Worm (Caenorhabditis elegans) whole organism, young adult: Measurements from ENCODE around the gene wrm-1.
A peak's percentile ranks its signal among the peaks of the same experiment; 100 is the strongest.

Source experiments
- B0261.1 ChIP-seq: sonication (generic microtip); optimal IDR thresholded peaks from 2 replicates; lab custom pipeline; 2016; ENCODE audit warnings: mild to moderate bottlenecking, missing genetic modification characterization, moderate library complexity, missing compliant biosample characterization
- B0336.3 ChIP-seq: fragments of 200-800 bp; sonication (Bioruptor generic); IDR thresholded peaks from 2 replicates; pipeline ENCODE4 v1.3.6; 2022; ENCODE audit warnings: missing genetic modification characterization, missing compliant biosample characterization
- D2030.7 ChIP-seq: fragments of 200-800 bp; sonication (Bioruptor generic); IDR thresholded peaks from 2 replicates; pipeline ENCODE4 v1.3.6; 2022; ENCODE audit warnings: missing genetic modification reagents, missing genetic modification characterization, missing compliant biosample characterization
- F10E7.11 ChIP-seq: sonication (generic microtip); optimal IDR thresholded peaks from 2 replicates; lab custom pipeline; 2017; ENCODE audit warnings: mild to moderate bottlenecking, missing genetic modification characterization, moderate library complexity, missing compliant biosample characterization
- F22D6.2 ChIP-seq: sonication (generic microtip); optimal IDR thresholded peaks from 2 replicates; lab custom pipeline; 2016; ENCODE audit warnings: mild to moderate bottlenecking, missing genetic modification characterization, missing compliant biosample characterization
- F33H1.4 ChIP-seq: fragments of 200-800 bp; sonication (Bioruptor generic); IDR thresholded peaks from 2 replicates; pipeline ENCODE4 v1.3.6; 2022; ENCODE audit warnings: missing genetic modification reagents, missing genetic modification characterization, missing compliant biosample characterization
- F55B11.4 ChIP-seq: sonication (generic microtip); optimal IDR thresholded peaks from 2 replicates; lab custom pipeline; 2016; ENCODE audit warnings: missing compliant biosample characterization, missing genetic modification characterization, borderline replicate concordance; ENCODE audit not compliant: insufficient read depth
- F57C9.4 ChIP-seq: sonication (generic microtip); optimal IDR thresholded peaks from 2 replicates; lab custom pipeline; 2017; ENCODE audit warnings: mild to moderate bottlenecking, missing genetic modification characterization, missing compliant biosample characterization
- T26A5.8 ChIP-seq: sonication (generic microtip); optimal IDR thresholded peaks from 2 replicates; lab custom pipeline; 2016; ENCODE audit warnings: missing genetic modification characterization, missing compliant biosample characterization
- Y53G8AR.9 ChIP-seq: fragments of 200-800 bp; sonication (Bioruptor generic); conservative IDR thresholded peaks from 2 replicates; pipeline ENCODE4 v1.3.6; 2022; ENCODE audit warnings: missing genetic modification reagents, missing genetic modification characterization, missing compliant biosample characterization
- ZK185.1 ChIP-seq: sonication (generic microtip); optimal IDR thresholded peaks from 2 replicates; lab custom pipeline; 2016; ENCODE audit warnings: mild to moderate bottlenecking, missing genetic modification characterization, missing compliant biosample characterization; ENCODE audit not compliant: poor library complexity, severe bottlenecking
- attf-3 ChIP-seq: fragments of 200-800 bp; sonication (Bioruptor generic); conservative IDR thresholded peaks from 2 replicates; pipeline ENCODE4 v1.3.6; 2022; ENCODE audit warnings: missing genetic modification reagents, missing genetic modification characterization, missing compliant biosample characterization
- attf-5 ChIP-seq: fragments of 200-800 bp; sonication (Bioruptor generic); optimal IDR thresholded peaks from 2 replicates; lab custom pipeline; 2018; ENCODE audit warnings: mild to moderate bottlenecking, missing genetic modification characterization, missing compliant biosample characterization
- attf-6 ChIP-seq: fragments of 200-800 bp; sonication (Bioruptor generic); IDR thresholded peaks from 2 replicates; pipeline ENCODE4 v1.3.6; 2022; ENCODE audit warnings: missing genetic modification reagents, missing genetic modification characterization, missing compliant biosample characterization
- bed-2 ChIP-seq: fragments of 200-800 bp; sonication (Bioruptor generic); IDR thresholded peaks from 2 replicates; pipeline ENCODE4 v1.3.6; 2022; ENCODE audit warnings: missing genetic modification reagents, missing genetic modification characterization, missing compliant biosample characterization
- ccch-3 ChIP-seq: fragments of 200-800 bp; sonication (Bioruptor generic); optimal IDR thresholded peaks from 2 replicates; lab custom pipeline; 2018; ENCODE audit warnings: mild to moderate bottlenecking, missing genetic modification characterization, missing compliant biosample characterization
- cebp-1 ChIP-seq, 2 experiments: fragments of 200-800 bp in 1 of 2; sonication (Bioruptor generic) in 1 of 2; sonication (generic microtip) in 1 of 2; IDR thresholded peaks in 1 of 2; optimal IDR thresholded peaks in 1 of 2; 2 replicates each; pipeline versions ENCODE4 v1.3.6 to Lab custom; 2017 to 2022; ENCODE audit warnings: missing compliant biosample characterization in 2 of 2, missing genetic modification characterization in 2 of 2, mild to moderate bottlenecking in 1 of 2, missing genetic modification reagents in 1 of 2, moderate library complexity in 1 of 2
- ceh-27 ChIP-seq: fragments of 200-800 bp; sonication (Bioruptor generic); optimal IDR thresholded peaks from 2 replicates; lab custom pipeline; 2018; ENCODE audit warnings: mild to moderate bottlenecking, missing genetic modification characterization, moderate library complexity, missing compliant biosample characterization
- ceh-58 ChIP-seq: fragments of 200-800 bp; sonication (Bioruptor generic); IDR thresholded peaks from 2 replicates; pipeline ENCODE4 v1.3.6; 2022; ENCODE audit warnings: missing genetic modification characterization, missing compliant biosample characterization
- chd-7 ChIP-seq: sonication (generic microtip); optimal IDR thresholded peaks from 2 replicates; lab custom pipeline; 2016; ENCODE audit warnings: mild to moderate bottlenecking, missing genetic modification characterization, moderate library complexity, missing compliant biosample characterization
- die-1 ChIP-seq: sonication (generic microtip); optimal IDR thresholded peaks from 2 replicates; lab custom pipeline; 2016; ENCODE audit warnings: missing genotype, mild to moderate bottlenecking, missing genetic modification characterization, missing compliant biosample characterization
- dox-1 ChIP-seq: fragments of 200-800 bp; sonication (Bioruptor generic); IDR thresholded peaks from 2 replicates; pipeline ENCODE4 v1.3.6; 2022; ENCODE audit warnings: missing genetic modification reagents, missing genetic modification characterization, missing compliant biosample characterization
- fkh-3 ChIP-seq: sonication (generic microtip); optimal IDR thresholded peaks from 2 replicates; lab custom pipeline; 2016; ENCODE audit warnings: mild to moderate bottlenecking, missing genetic modification characterization, missing compliant biosample characterization
- him-1 ChIP-seq: sonication (generic microtip); optimal IDR thresholded peaks from 2 replicates; lab custom pipeline; 2016; ENCODE audit warnings: missing genotype, missing genetic modification reagents, missing genetic modification characterization, missing compliant biosample characterization
- hmg-1.2 ChIP-seq: fragments of 200-800 bp; sonication (Bioruptor generic); IDR thresholded peaks from 2 replicates; pipeline ENCODE4 v1.3.6; 2022; ENCODE audit warnings: missing genetic modification reagents, missing genetic modification characterization, missing compliant biosample characterization
- hsf-1 ChIP-seq: fragments of 200-800 bp; sonication (Bioruptor generic); IDR thresholded peaks from 2 replicates; pipeline ENCODE4 v1.3.6; 2022; ENCODE audit warnings: missing genetic modification reagents, missing genetic modification characterization, missing compliant biosample characterization
- let-526 ChIP-seq: fragments of 200-800 bp; sonication (Bioruptor generic); IDR thresholded peaks from 2 replicates; pipeline ENCODE4 v1.3.6; 2022; ENCODE audit warnings: missing genetic modification reagents, missing genetic modification characterization, missing compliant biosample characterization
- let-607 ChIP-seq, 2 experiments: fragments of 200-800 bp in 1 of 2; sonication (Bioruptor generic) in 1 of 2; sonication (generic microtip) in 1 of 2; optimal IDR thresholded peaks; 2 replicates each; lab custom pipeline; 2016 to 2018; ENCODE audit warnings: mild to moderate bottlenecking in 2 of 2, missing compliant biosample characterization in 2 of 2, missing genetic modification characterization in 2 of 2, moderate library complexity in 2 of 2, missing genotype in 1 of 2
- lin-26 ChIP-seq: fragments of 200-800 bp; sonication (Bioruptor generic); IDR thresholded peaks from 2 replicates; pipeline ENCODE4 v1.3.6; 2022; ENCODE audit warnings: missing genetic modification reagents, missing genetic modification characterization, missing compliant biosample characterization
- lin-35 ChIP-seq, 3 experiments: fragments of 150-350 bp in 2 of 3; sonication (generic microtip) in 1 of 3; optimal IDR thresholded peaks; 2 replicates each; lab custom pipeline; 2014 to 2018; ENCODE audit warnings: missing biosample characterization in 3 of 3, missing genetic modification characterization in 3 of 3, missing genetic modification reagents in 3 of 3
- lin-40 ChIP-seq: sonication (generic microtip); optimal IDR thresholded peaks from 2 replicates; lab custom pipeline; 2016; ENCODE audit warnings: missing genetic modification characterization, mild to moderate bottlenecking, missing compliant biosample characterization, missing genotype, missing genetic modification reagents
- lin-54 ChIP-seq: fragments of 200-800 bp; sonication (Bioruptor generic); optimal IDR thresholded peaks from 2 replicates; lab custom pipeline; 2018; ENCODE audit warnings: mild to moderate bottlenecking, missing genetic modification characterization, missing compliant biosample characterization
- madf-3 ChIP-seq: fragments of 200-800 bp; sonication (Bioruptor generic); IDR thresholded peaks from 2 replicates; pipeline ENCODE4 v1.3.6; 2022; ENCODE audit warnings: missing genetic modification reagents, missing genetic modification characterization, missing compliant biosample characterization
- mcd-1 ChIP-seq: fragments of 200-800 bp; sonication (Bioruptor generic); IDR thresholded peaks from 2 replicates; pipeline ENCODE4 v1.3.6; 2022; ENCODE audit warnings: missing genetic modification reagents, missing genetic modification characterization, missing compliant biosample characterization
- nfyb-1 ChIP-seq: fragments of 200-800 bp; sonication (Bioruptor generic); IDR thresholded peaks from 2 replicates; pipeline ENCODE4 v1.3.6; 2022; ENCODE audit warnings: missing genetic modification reagents, missing genetic modification characterization, missing compliant biosample characterization
- nhr-179 ChIP-seq: sonication (generic microtip); optimal IDR thresholded peaks from 2 replicates; lab custom pipeline; 2016; ENCODE audit warnings: mild to moderate bottlenecking, missing genetic modification characterization, missing compliant biosample characterization
- nhr-27 ChIP-seq: fragments of 200-800 bp; sonication (Bioruptor generic); optimal IDR thresholded peaks from 2 replicates; lab custom pipeline; 2018; ENCODE audit warnings: mild to moderate bottlenecking, missing genetic modification characterization, moderate library complexity, missing compliant biosample characterization
- nhr-80 ChIP-seq: sonication (generic microtip); optimal IDR thresholded peaks from 2 replicates; lab custom pipeline; 2016; ENCODE audit warnings: missing genetic modification characterization, missing compliant biosample characterization
- pbrm-1 ChIP-seq: fragments of 200-800 bp; sonication (Bioruptor generic); IDR thresholded peaks from 2 replicates; pipeline ENCODE4 v1.3.6; 2022; ENCODE audit warnings: missing genetic modification reagents, missing genetic modification characterization, missing compliant biosample characterization
- pha-4 ChIP-seq: fragments of 150-350 bp; sonication (generic microtip); optimal IDR thresholded peaks from 2 replicates; lab custom pipeline; 2014; ENCODE audit warnings: missing biosample characterization, missing genetic modification reagents, missing genetic modification characterization
- rcor-1 ChIP-seq: fragments of 200-800 bp; sonication (Bioruptor generic); IDR thresholded peaks from 2 replicates; pipeline ENCODE4 v1.3.6; 2022; ENCODE audit warnings: missing genetic modification reagents, missing genetic modification characterization, missing compliant biosample characterization
- snpc-4 ChIP-seq, 5 experiments: fragments of 150-350 bp in 1 of 5; sonication (generic microtip) in 4 of 5; optimal IDR thresholded peaks; 2 replicates each; lab custom pipeline; 2014 to 2018; ENCODE audit warnings: missing genetic modification characterization in 5 of 5, missing biosample characterization in 3 of 5, antibody characterized with exemption in 2 of 5, mild to moderate bottlenecking in 2 of 5, missing compliant biosample characterization in 2 of 5, missing genotype in 2 of 5, moderate library complexity in 2 of 5, missing genetic modification reagents in 1 of 5
- tbp1 ChIP-seq: fragments of 200-800 bp; sonication (Bioruptor generic); optimal IDR thresholded peaks from 2 replicates; lab custom pipeline; 2018; ENCODE audit warnings: mild to moderate bottlenecking, missing genetic modification characterization, missing compliant biosample characterization
- unc-130 ChIP-seq: sonication (generic microtip); optimal IDR thresholded peaks from 2 replicates; lab custom pipeline; 2016; ENCODE audit warnings: missing genetic modification reagents, missing genetic modification characterization, missing compliant biosample characterization
- zfh-2 ChIP-seq: fragments of 200-800 bp; sonication (Bioruptor generic); conservative IDR thresholded peaks from 2 replicates; pipeline ENCODE4 v1.3.6; 2022; ENCODE audit warnings: missing genetic modification reagents, missing genetic modification characterization, missing compliant biosample characterization
- ztf-18 ChIP-seq: sonication (generic microtip); optimal IDR thresholded peaks from 2 replicates; lab custom pipeline; 2016; ENCODE audit warnings: missing genotype, mild to moderate bottlenecking, missing genetic modification characterization, missing compliant biosample characterization
- ztf-28 ChIP-seq: fragments of 200-800 bp; sonication (Bioruptor generic); IDR thresholded peaks from 2 replicates; pipeline ENCODE4 v1.3.6; 2022; ENCODE audit warnings: missing genetic modification reagents, missing genetic modification characterization, missing compliant biosample characterization

The wrm-1 gene

ce11 chrIII:5715467-5715866, 7.2 kb upstream of the wrm-1 start:
- peak; percentile 94 for TF ChIP-seq zfh-2 (GFP tag; lab: Robert Waterston, UW)
- TF ChIP-seq tbp1 = peak; percentile 45
- TF ChIP-seq F22D6.2 = no peak
- TF ChIP-seq nhr-80 (tag; lab: Kevin White, UChicago) = peak; percentile 79
- TF ChIP-seq lin-26 (GFP tag; lab: Robert Waterston, UW) = 0 out of 2 replicates have a peak, but pooled peaks have one; percentile 15
- TF ChIP-seq attf-5 (GFP tag; lab: Kevin White, UChicago) = peak; percentile 51
- no peak for TF ChIP-seq bed-2 (GFP tag; lab: Robert Waterston, UW)
- peak in 1 of 3 experiments; percentile 44 for TF ChIP-seq lin-35 (GFP tag; optimal IDR thresholded peaks at IDR 0.05; lab: Kevin White, UChicago)
- TF ChIP-seq attf-6 = 0 out of 2 replicates have a peak, but pooled peaks have one; percentile 26
- no peak for TF ChIP-seq let-526 (GFP tag; lab: Robert Waterston, UW)
- TF ChIP-seq F33H1.4 (GFP tag; lab: Robert Waterston, UW) = no peak
- TF ChIP-seq ZK185.1 (tag; lab: Kevin White, UChicago) = peak; percentile 41
- TF ChIP-seq snpc-4 (GFP tag; optimal IDR thresholded peaks at IDR 0.05; lab: Kevin White, UChicago) = no peak
- TF ChIP-seq snpc-4 (tag; optimal IDR thresholded peaks at IDR 0.05; lab: Kevin White, UChicago) = peak in 2 of 4 experiments; percentile 38
- peak; percentile 6; the same call in 1 of the 2 replicates for TF ChIP-seq rcor-1
- TF ChIP-seq die-1 = no peak
- peak; percentile 33; the same call in 1 of the 2 replicates for TF ChIP-seq dox-1 (GFP tag; lab: Robert Waterston, UW)
- TF ChIP-seq mcd-1 (GFP tag; lab: Robert Waterston, UW) = peak; percentile 60
- TF ChIP-seq F55B11.4 = no peak
- peak; percentile 65; the same call in 1 of the 2 replicates for TF ChIP-seq madf-3 (GFP tag; lab: Robert Waterston, UW)
- TF ChIP-seq ztf-28 (GFP tag; lab: Robert Waterston, UW) = 0 out of 2 replicates have a peak, but pooled peaks have one; percentile 26
- peak; percentile 36; the same call in 1 of the 2 replicates for TF ChIP-seq B0336.3
- no peak for TF ChIP-seq ceh-58 (GFP tag; lab: Robert Waterston, UW)
- TF ChIP-seq pbrm-1 = peak; percentile 44
- TF ChIP-seq ztf-18 (tag; lab: Kevin White, UChicago) = peak; percentile 17
- TF ChIP-seq him-1 (tag; lab: Kevin White, UChicago) = no peak
- TF ChIP-seq ccch-3 (GFP tag; lab: Kevin White, UChicago) = no peak
- TF ChIP-seq lin-54 (GFP tag; lab: Kevin White, UChicago) = peak; percentile 1
- TF ChIP-seq B0261.1 (tag; lab: Kevin White, UChicago) = no peak
- no peak for TF ChIP-seq unc-130 (GFP tag; lab: Kevin White, UChicago)
- TF ChIP-seq fkh-3 (tag; lab: Kevin White, UChicago) = no peak
- peak; percentile 69 to 79 for TF ChIP-seq let-607 (tag; optimal IDR thresholded peaks at IDR 0.05; lab: Kevin White, UChicago)
- no peak for TF ChIP-seq nhr-179
- peak; percentile 11 for TF ChIP-seq chd-7 (tag; lab: Kevin White, UChicago)
- TF ChIP-seq lin-40 (tag; lab: Kevin White, UChicago) = peak; percentile 47
- TF ChIP-seq D2030.7 = no peak
- peak; percentile 88; the same call in 1 of the 2 replicates for TF ChIP-seq hmg-1.2
- no peak for TF ChIP-seq attf-3 (GFP tag; lab: Robert Waterston, UW)
- TF ChIP-seq hsf-1 (GFP tag; lab: Robert Waterston, UW) = 0 out of 2 replicates have a peak, but pooled peaks have one; percentile 41
- no peak for TF ChIP-seq T26A5.8 (tag; lab: Kevin White, UChicago)
- no peak for TF ChIP-seq Y53G8AR.9 (GFP tag; lab: Robert Waterston, UW)
- no peak for TF ChIP-seq cebp-1 (GFP tag; IDR thresholded peaks at IDR 0.05; lab: Robert Waterston, UW)
- TF ChIP-seq cebp-1 (tag; optimal IDR thresholded peaks at IDR 0.05; lab: Kevin White, UChicago) = peak; percentile 52
- peak; percentile 40; the same call in 1 of the 2 replicates for TF ChIP-seq nfyb-1 (GFP tag; lab: Robert Waterston, UW)
- TF ChIP-seq nhr-27 (tag; lab: Kevin White, UChicago) = peak; percentile 16
- TF ChIP-seq pha-4 (tag; lab: Kevin White, UChicago) = no peak
- peak; percentile 87 for TF ChIP-seq ceh-27 (GFP tag; lab: Kevin White, UChicago)
- TF ChIP-seq F57C9.4 (tag; lab: Kevin White, UChicago) = no peak
- TF ChIP-seq F10E7.11 = peak; percentile 40
